Worm (Caenorhabditis elegans) whole organism, midembryonic: ENCODE results near the gene R107.9.

Experiments used
- cog-1 ChIP-seq: sonication (generic microtip); optimal IDR thresholded peaks from 2 replicates; lab custom pipeline; 2016; ENCODE audit warnings: missing genetic modification characterization, missing compliant biosample characterization
- flt-1 ChIP-seq: fragments of 200-800 bp; sonication (Bioruptor generic); IDR thresholded peaks from 2 replicates; pipeline ENCODE4 v1.3.6; 2022; ENCODE audit warnings: missing genetic modification characterization, missing compliant biosample characterization
- tab-1 ChIP-seq: fragments of 200-800 bp; sonication (Bioruptor generic); IDR thresholded peaks from 2 replicates; pipeline ENCODE4 v1.3.6; 2022; ENCODE audit warnings: missing genetic modification characterization, missing compliant biosample characterization
- ztf-23 ChIP-seq: fragments of 200-800 bp; sonication (Bioruptor generic); IDR thresholded peaks from 2 replicates; pipeline ENCODE4 v1.3.6; 2022; ENCODE audit warnings: missing genetic modification reagents, missing genetic modification characterization, missing compliant biosample characterization
- ztf-29 ChIP-seq: fragments of 200-800 bp; sonication (Bioruptor generic); IDR thresholded peaks from 2 replicates; pipeline ENCODE4 v1.3.6; 2022; ENCODE audit warnings: missing genetic modification reagents, missing genetic modification characterization, missing compliant biosample characterization

ce11 chrIII:9081055-9081454 is 43.3 kb downstream of the R107.9 start, which contains the start of gene far-1:
- TF ChIP-seq cog-1 (tag; lab: Kevin White, UChicago) (no peak), flt-1 (GFP tag; lab: Robert Waterston, UW) (no peak), tab-1 (no peak), ztf-29 (GFP tag; lab: Robert Waterston, UW) (no peak), ztf-23 (GFP tag; lab: Robert Waterston, UW) (no peak)
